Worm (Caenorhabditis elegans): Measurements from ENCODE around the gene srt-17.

- TF ChIP-seq F57A8.1 (GFP tag; optimal IDR thresholded peaks at IDR 0.05) (no peak), ceh-100 (GFP tag; IDR thresholded peaks at IDR 0.05) (no peak)
Observed at ce11 chrV:655823-656222, 31.0 kb upstream of the srt-17 start, which contains the start of gene srh-245.
